Fruit fly (Drosophila melanogaster): ENCODE results near the gene Smr.
A peak's percentile ranks its signal among the peaks of the same experiment; 100 is the strongest.

Gene Smr

dm6 chrX:12719152-12719779 lies 23.2 kb downstream of the Smr start (continued):
- TF ChIP-seq CG3726 (GFP tag; IDR thresholded peaks at IDR 0.05) (no peak), CG3847 (GFP tag; IDR thresholded peaks at IDR 0.05) (peak; percentile 49; the same call in 1 of the 2 replicates), CG12299 (tag; optimal IDR thresholded peaks at IDR 0.05) (no peak), CG6689 (GFP tag; IDR thresholded peaks at IDR 0.05) (peak; percentile 66), peb (GFP tag; IDR thresholded peaks at IDR 0.05) (0 out of 2 replicates have a peak, but pooled peaks have one; percentile 13), lmd (GFP tag; IDR thresholded peaks at IDR 0.05) (peak; percentile 67), Bgb (GFP tag; IDR thresholded peaks at IDR 0.05; ENCODE audit: partially characterized antibody) (no peak), gfzf (GFP tag; optimal IDR thresholded peaks at IDR 0.05) (no peak), stc (GFP tag; IDR thresholded peaks at IDR 0.05) (peak; percentile 43; the same call in 1 of the 2 replicates), crc (GFP tag; optimal IDR thresholded peaks at IDR 0.05) (no peak), CG7987 (GFP tag; optimal IDR thresholded peaks at IDR 0.05) (no peak), pzg (GFP tag; optimal IDR thresholded peaks at IDR 0.05) (no peak), HHEX (GFP tag; optimal IDR thresholded peaks at IDR 0.05) (peak; percentile 59), slp2 (GFP tag; optimal IDR thresholded peaks at IDR 0.05) (peak; percentile 61), CG17359 (tag; optimal IDR thresholded peaks at IDR 0.05) (peak; percentile 75), mam (GFP tag; optimal IDR thresholded peaks at IDR 0.05) (peak; percentile 77), prd (optimal IDR thresholded peaks at IDR 0.05) (no peak), prd (GFP tag; IDR thresholded peaks at IDR 0.05) (peak; percentile 76), Lhr (GFP tag; optimal IDR thresholded peaks at IDR 0.05) (peak; percentile 26), cwo (GFP tag; optimal IDR thresholded peaks at IDR 0.05) (peak; percentile 55), usp (GFP tag; optimal IDR thresholded peaks at IDR 0.05) (no peak), Hey (tag; optimal IDR thresholded peaks at IDR 0.05) (no peak), chm (GFP tag; IDR thresholded peaks at IDR 0.05) (0 out of 2 replicates have a peak, but pooled peaks have one; percentile 30), Asciz (GFP tag; optimal IDR thresholded peaks at IDR 0.05) (peak; percentile 40), repo (GFP tag; optimal IDR thresholded peaks at IDR 0.05) (peak; percentile 74), CG17912 (GFP tag; optimal IDR thresholded peaks at IDR 0.05) (no peak), CG11504 (tag; optimal IDR thresholded peaks at IDR 0.05) (peak; percentile 80), CG11695 (GFP tag; IDR thresholded peaks at IDR 0.05) (peak; percentile 53; the same call in 2 of the 3 replicates), CG2678 (tag; optimal IDR thresholded peaks at IDR 0.05) (peak; percentile 75), cas (GFP tag; IDR thresholded peaks at IDR 0.05) (0 out of 2 replicates have a peak, but pooled peaks have one; percentile 29), Tbp (GFP tag; optimal IDR thresholded peaks at IDR 0.05) (no peak), CG13424 (tag; optimal IDR thresholded peaks at IDR 0.05) (peak; percentile 64), insv (GFP tag; optimal IDR thresholded peaks at IDR 0.05) (no peak), Sox102F (GFP tag; optimal IDR thresholded peaks at IDR 0.05) (peak; percentile 81), run (tag; optimal IDR thresholded peaks at IDR 0.05) (peak; percentile 15), CG4404 (GFP tag; IDR thresholded peaks at IDR 0.05) (peak; percentile 49; the same call in 1 of the 2 replicates), vfl (GFP tag; optimal IDR thresholded peaks at IDR 0.05) (no peak), CG12391 (tag; optimal IDR thresholded peaks at IDR 0.05) (peak; percentile 69), D19B (GFP tag; optimal IDR thresholded peaks at IDR 0.05) (peak; percentile 43), gro (GFP tag; optimal IDR thresholded peaks at IDR 0.05) (peak; percentile 20), CG9609 (GFP tag; optimal IDR thresholded peaks at IDR 0.05) (peak; percentile 77), CG7556 (GFP tag; optimal IDR thresholded peaks at IDR 0.05) (peak; percentile 73), NK7.1 (GFP tag; optimal IDR thresholded peaks at IDR 0.05) (peak; percentile 40), fu2 (GFP tag; optimal IDR thresholded peaks at IDR 0.05) (peak; percentile 67), CG16815 (GFP tag; optimal IDR thresholded peaks at IDR 0.05) (peak; percentile 62), CG11085 (GFP tag; IDR thresholded peaks at IDR 0.05) (peak; percentile 51; the same call in 1 of the 2 replicates), Atf3 (GFP tag; optimal IDR thresholded peaks at IDR 0.05) (peak; percentile 53), jing (GFP tag; optimal IDR thresholded peaks at IDR 0.05) (peak; percentile 31), sim (GFP tag; IDR thresholded peaks at IDR 0.05) (no peak), Stat92E (GFP tag; optimal IDR thresholded peaks at IDR 0.05) (no peak)
